Worm (Caenorhabditis elegans) whole organism, L3 larva: ENCODE data around the gene ssu-2.

Source experiments
- jun-1 ChIP-seq: fragments of 150-350 bp; optimal IDR thresholded peaks from 2 replicates; lab custom pipeline; 2014; ENCODE audit warnings: missing biosample characterization, missing genetic modification reagents, missing genetic modification characterization
- nfya-1 ChIP-seq: sonication (generic microtip); optimal IDR thresholded peaks from 2 replicates; lab custom pipeline; 2017; ENCODE audit warnings: missing genetic modification characterization, mild to moderate bottlenecking, missing compliant biosample characterization, antibody characterized with exemption, moderate library complexity; ENCODE audit not compliant: insufficient read depth

DNA sequence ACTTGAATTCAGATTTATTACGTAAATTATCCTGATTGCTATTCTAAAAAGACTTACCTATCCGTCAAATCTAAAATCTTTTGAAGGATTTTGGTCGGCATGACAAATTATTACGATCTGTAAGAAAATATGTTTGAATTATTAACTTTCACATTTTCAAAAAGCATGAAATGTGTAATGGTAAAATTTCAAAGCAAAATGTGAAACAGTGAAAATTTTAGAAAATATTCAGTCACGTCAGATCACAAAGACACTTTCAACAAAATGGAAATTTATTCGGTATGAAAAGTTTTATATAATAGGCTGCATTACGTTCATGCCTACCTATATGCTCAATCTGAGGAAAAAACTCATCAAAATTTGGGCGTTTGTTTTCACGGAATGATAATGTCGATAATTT lies 39.4 kb upstream of the ssu-2 start, which contains the start of gene fbxa-126:
- TF ChIP-seq nfya-1 (tag; lab: Kevin White, UChicago) = no peak
- no peak for TF ChIP-seq jun-1 (tag; lab: Kevin White, UChicago)
